Worm (Caenorhabditis elegans): Measurements from ENCODE around the gene Y105C5A.9.

DNA sequence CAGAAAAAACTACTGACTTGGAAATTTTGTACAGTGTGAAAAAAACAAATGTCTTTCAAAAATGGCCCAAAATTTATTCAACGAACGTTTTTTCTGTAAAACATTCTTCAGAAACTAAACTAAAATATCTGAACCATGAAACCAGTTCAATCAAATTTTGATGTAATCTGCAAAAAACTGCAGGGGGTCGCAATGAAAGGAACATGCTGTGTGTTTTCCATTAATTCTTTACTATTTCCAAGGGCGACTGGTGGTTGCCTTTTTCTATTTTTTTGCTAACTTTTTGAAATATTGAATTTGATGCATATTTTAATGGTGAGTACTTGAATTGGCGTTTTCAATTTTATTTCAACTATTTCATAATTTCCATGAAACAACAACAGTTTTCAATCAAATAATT is at the start of gene Y105C5A.9:
- TF ChIP-seq nhr-76 (tag; optimal IDR thresholded peaks at IDR 0.05) (no peak), hpl-2 (GFP tag; optimal IDR thresholded peaks at IDR 0.05) (no peak), fkh-10 (GFP tag; optimal IDR thresholded peaks at IDR 0.05) (no peak), snpc-4 (tag; optimal IDR thresholded peaks at IDR 0.05) (no peak), nhr-12 (tag; optimal IDR thresholded peaks at IDR 0.05) (no peak), alr-1 (tag; optimal IDR thresholded peaks at IDR 0.05; ENCODE audit: borderline replicate concordance) (no peak), unc-98 (GFP tag; IDR thresholded peaks at IDR 0.05) (no peak), ztf-11 (tag; optimal IDR thresholded peaks at IDR 0.05) (no peak), ama-1 (optimal IDR thresholded peaks at IDR 0.05) (no peak), aly-2 (tag; optimal IDR thresholded peaks at IDR 0.05) (no peak), lsy-2 (tag; optimal IDR thresholded peaks at IDR 0.05) (no peak), mdl-1 (tag; optimal IDR thresholded peaks at IDR 0.05) (no peak), ceh-82 (tag; optimal IDR thresholded peaks at IDR 0.05) (no peak)
